Fruit fly (Drosophila melanogaster) whole organism, wandering third instar larva: ENCODE measurements around the gene CG31115.

ENCODE experiments used
- CG9705 ChIP-seq: fragments of 200-800 bp; sonication (Bioruptor generic); optimal IDR thresholded peaks from 2 replicates; lab custom pipeline; 2018; ENCODE audit warnings: missing biosample characterization, mild to moderate bottlenecking, missing genetic modification characterization
- Dfd ChIP-seq: fragments of >200 bp; optimal IDR thresholded peaks from 2 replicates; lab custom pipeline; 2017; ENCODE audit warnings: missing biosample characterization, missing genetic modification characterization
- Dif ChIP-seq: fragments of 200-275, 200-300 bp; sonication (Bioruptor generic); optimal IDR thresholded peaks from 2 replicates; lab custom pipeline; 2018; ENCODE audit warnings: missing biosample characterization, missing genetic modification characterization; ENCODE audit not compliant: partially characterized antibody
- GATAd ChIP-seq: sonication (Bioruptor generic); optimal IDR thresholded peaks from 2 replicates; lab custom pipeline; 2016; ENCODE audit warnings: missing biosample characterization, missing genetic modification characterization
- HLH106 ChIP-seq: fragments of 200-800 bp; optimal IDR thresholded peaks from 3 replicates; lab custom pipeline; 2019; ENCODE audit warnings: missing biosample characterization, mild to moderate bottlenecking, missing genetic modification characterization, moderate library complexity
- Hnf4 ChIP-seq: fragments of 200-800 bp; sonication (Bioruptor generic); optimal IDR thresholded peaks from 2 replicates; lab custom pipeline; 2016; ENCODE audit warnings: missing biosample characterization, mild to moderate bottlenecking, missing genetic modification characterization
- Hr83 ChIP-seq: fragments of 200-300 bp; sonication (Bioruptor generic); optimal IDR thresholded peaks from 2 replicates; lab custom pipeline; 2016; ENCODE audit warnings: missing biosample characterization, mild to moderate bottlenecking, missing genetic modification characterization, moderate library complexity; ENCODE audit not compliant: poor library complexity, severe bottlenecking
- Jra ChIP-seq: sonication (Bioruptor generic); optimal IDR thresholded peaks from 2 replicates; lab custom pipeline; 2016; ENCODE audit warnings: missing biosample characterization, missing genetic modification characterization
- Myc ChIP-seq: fragments of >200 bp; optimal IDR thresholded peaks from 2 replicates; lab custom pipeline; 2017
- N ChIP-seq: fragments of >200 bp; optimal IDR thresholded peaks from 2 replicates; lab custom pipeline; 2018; ENCODE audit warnings: missing biosample characterization, missing external identifiers, missing genetic modification characterization
- OdsH ChIP-seq: fragments of 200-800 bp; sonication (Bioruptor generic); optimal IDR thresholded peaks from 2 replicates; lab custom pipeline; 2016; ENCODE audit warnings: missing biosample characterization, mild to moderate bottlenecking, missing genetic modification characterization
- Rel ChIP-seq, 2 experiments: fragments of 200-800 bp; sonication (Bioruptor generic) in 1 of 2; optimal IDR thresholded peaks; 2 replicates in 1 of 2; 3 replicates in 1 of 2; lab custom pipeline; 2016 to 2019; ENCODE audit warnings: mild to moderate bottlenecking in 2 of 2, missing biosample characterization in 2 of 2, missing genetic modification characterization in 2 of 2, moderate library complexity in 1 of 2
- Vsx2 ChIP-seq: fragments of 200-300, 225-300 bp; sonication (Bioruptor generic); optimal IDR thresholded peaks from 2 replicates; lab custom pipeline; 2018; ENCODE audit warnings: missing biosample characterization, missing genetic modification characterization; ENCODE audit not compliant: partially characterized antibody
- brk ChIP-seq: fragments of 200-800 bp; sonication (Bioruptor generic); optimal IDR thresholded peaks from 2 replicates; lab custom pipeline; 2016; ENCODE audit warnings: missing biosample characterization, mild to moderate bottlenecking, missing genetic modification characterization
- dl ChIP-seq, 2 experiments: fragments of 175-275, 200-275 bp in 1 of 2; fragments of 200-275 bp in 1 of 2; sonication (Bioruptor generic); optimal IDR thresholded peaks; lab custom pipeline; 2018; ENCODE audit warnings: mild to moderate bottlenecking in 2 of 2, missing biosample characterization in 2 of 2, missing genetic modification characterization in 2 of 2, moderate library complexity in 2 of 2; ENCODE audit not compliant: partially characterized antibody in 2 of 2, insufficient read depth in 1 of 2
- dsf ChIP-seq: sonication (Bioruptor generic); optimal IDR thresholded peaks from 2 replicates; lab custom pipeline; 2016; ENCODE audit warnings: missing biosample characterization, missing genetic modification characterization, borderline replicate concordance
- ey ChIP-seq: fragments of 200-800 bp; sonication (Bioruptor generic); optimal IDR thresholded peaks from 2 replicates; lab custom pipeline; 2016; ENCODE audit warnings: missing biosample characterization, missing genetic modification characterization
- fru ChIP-seq: fragments of 200-800 bp; sonication (Bioruptor generic); optimal IDR thresholded peaks from 3 replicates; lab custom pipeline; 2016; ENCODE audit warnings: missing biosample characterization, mild to moderate bottlenecking, missing genetic modification characterization
- h ChIP-seq: fragments of 200-800 bp; sonication (Bioruptor generic); optimal IDR thresholded peaks from 3 replicates; lab custom pipeline; 2016; ENCODE audit warnings: missing biosample characterization, mild to moderate bottlenecking, missing genetic modification characterization
- psq ChIP-seq: fragments of 200-800 bp; sonication (Bioruptor generic); optimal IDR thresholded peaks from 3 replicates; lab custom pipeline; 2017; ENCODE audit warnings: missing biosample characterization, mild to moderate bottlenecking, missing genetic modification characterization, moderate library complexity
- rgr ChIP-seq: fragments of 200-800 bp; sonication (Bioruptor generic); optimal IDR thresholded peaks from 3 replicates; lab custom pipeline; 2016; ENCODE audit warnings: missing biosample characterization, mild to moderate bottlenecking, missing genetic modification characterization
- sage ChIP-seq: fragments of 200-800 bp; sonication (Bioruptor generic); optimal IDR thresholded peaks from 2 replicates; lab custom pipeline; 2016; ENCODE audit warnings: missing biosample characterization, mild to moderate bottlenecking, missing genetic modification characterization
- sv ChIP-seq: fragments of 200-800 bp; sonication (Bioruptor generic); optimal IDR thresholded peaks from 3 replicates; lab custom pipeline; 2016; ENCODE audit warnings: missing biosample characterization, missing genetic modification characterization
- usp ChIP-seq: fragments of >200 bp; optimal IDR thresholded peaks from 2 replicates; lab custom pipeline; 2017; ENCODE audit warnings: missing biosample characterization, missing genetic modification characterization
- woc ChIP-seq: sonication (Bioruptor generic); optimal IDR thresholded peaks from 2 replicates; lab custom pipeline; 2016; ENCODE audit warnings: missing biosample characterization, mild to moderate bottlenecking, missing genetic modification characterization

The CG31115 gene

dm6 chr3R:25074558-25074964 lies 37.8 kb downstream of the CG31115 start, which contains the start of the genes shams and CG11920:
Gene shams (minus strand): TSS chr3R:25074607.
Gene CG11920 (plus strand): TSS chr3R:25074877.
- TF ChIP-seq Hnf4 (GFP tag; lab: Kevin White, UChicago) = peak; percentile 20
- peak; percentile 55 for TF ChIP-seq woc (GFP tag; lab: Kevin White, UChicago)
- TF ChIP-seq HLH106 = peak; percentile 17
- peak; percentile 47 for TF ChIP-seq Myc (lab: Kevin White, UChicago)
- peak; percentile 25 for TF ChIP-seq OdsH
- peak; percentile 73 for TF ChIP-seq brk (GFP tag; lab: Kevin White, UChicago)
- no peak for TF ChIP-seq Rel (GFP tag; optimal IDR thresholded peaks at IDR 0.05; lab: Kevin White, UChicago)
- TF ChIP-seq Rel (tag; optimal IDR thresholded peaks at IDR 0.05; lab: Kevin White, UChicago) = peak; percentile 17
- TF ChIP-seq rgr (GFP tag; lab: Kevin White, UChicago) = no peak
- TF ChIP-seq sage = no peak
- TF ChIP-seq N (GFP tag; lab: Kevin White, UChicago) = no peak
- peak; percentile 13 for TF ChIP-seq Jra (GFP tag; lab: Kevin White, UChicago)

dm6 chr3R:25077280-25077820 lies 40.6 kb downstream of the CG31115 start:
- TF ChIP-seq brk (GFP tag; lab: Kevin White, UChicago) = no peak
- no peak for TF ChIP-seq fru (GFP tag; lab: Kevin White, UChicago)
- TF ChIP-seq h (GFP tag; lab: Kevin White, UChicago) = no peak
- no peak for TF ChIP-seq Hnf4 (GFP tag; lab: Kevin White, UChicago)
- TF ChIP-seq CG9705 = no peak
- TF ChIP-seq rgr (GFP tag; lab: Kevin White, UChicago) = no peak
- TF ChIP-seq usp (GFP tag; lab: Kevin White, UChicago) = no peak
- no peak for TF ChIP-seq sv (GFP tag; lab: Kevin White, UChicago)
- no peak for TF ChIP-seq woc (GFP tag; lab: Kevin White, UChicago)
- TF ChIP-seq, all 38 proteins: peak for 0

dm6 chr3R:25078665-25079064 lies 41.9 kb downstream of the CG31115 start:
- TF ChIP-seq GATAd (GFP tag; lab: Kevin White, UChicago) = no peak
- no peak for TF ChIP-seq Myc (lab: Kevin White, UChicago)
- TF ChIP-seq usp (GFP tag; lab: Kevin White, UChicago) = no peak
- no peak for TF ChIP-seq Hnf4 (GFP tag; lab: Kevin White, UChicago)
- TF ChIP-seq Hr83 (GFP tag; lab: Kevin White, UChicago) = no peak
- no peak for TF ChIP-seq brk (GFP tag; lab: Kevin White, UChicago)
- TF ChIP-seq psq (GFP tag; lab: Kevin White, UChicago) = no peak

dm6 chr3R:25080446-25080845 lies 43.7 kb downstream of the CG31115 start:
- TF ChIP-seq dl (GFP tag; optimal IDR thresholded peaks at IDR 0.05; lab: Kevin White, UChicago; ENCODE audit: insufficient read depth in 1 of 2, partially characterized antibody in 2 of 2) (no peak), ey (no peak), Dif (GFP tag; lab: Kevin White, UChicago) (peak; percentile 40), dsf (GFP tag; lab: Kevin White, UChicago) (no peak), Hr83 (GFP tag; lab: Kevin White, UChicago) (peak; percentile 57), Dfd (GFP tag; lab: Kevin White, UChicago) (no peak)
- TF ChIP-seq, all 38 proteins: peak for 2

- TF ChIP-seq Vsx2 (GFP tag; lab: Kevin White, UChicago) = peak; percentile 67
- TF ChIP-seq Dif (GFP tag; lab: Kevin White, UChicago) = peak; percentile 38
- TF ChIP-seq woc (GFP tag; lab: Kevin White, UChicago) = peak; percentile 38
- TF ChIP-seq dsf (GFP tag; lab: Kevin White, UChicago) = no peak
These were observed 45.6 kb downstream of the CG31115 start, which contains the start of gene fd96Ca for dm6 chr3R:25082348-25082747. Gene fd96Ca (plus strand): TSS chr3R:25082684.
